Worm (Caenorhabditis elegans) whole organism, mixed stage, embryonic: ENCODE results near the gene rev-1.
A peak's percentile ranks its signal among the peaks of the same experiment; 100 is the strongest.

Source experiments
- M03D4.4 ChIP-seq: sonication (generic microtip); optimal IDR thresholded peaks from 2 replicates; lab custom pipeline; 2017; ENCODE audit warnings: mild to moderate bottlenecking, missing genetic modification characterization, missing compliant biosample characterization
- bed-3 ChIP-seq: fragments of 200-800 bp; sonication (Bioruptor generic); optimal IDR thresholded peaks from 3 replicates; lab custom pipeline; 2018; ENCODE audit warnings: mild to moderate bottlenecking, missing genetic modification characterization, moderate library complexity, missing compliant biosample characterization
- blmp-1 ChIP-seq: fragments of 150-350 bp; optimal IDR thresholded peaks from 2 replicates; lab custom pipeline; 2014; ENCODE audit warnings: missing biosample characterization, missing genetic modification characterization
- ceh-39 ChIP-seq: fragments of 150-350 bp; optimal IDR thresholded peaks from 2 replicates; lab custom pipeline; 2014; ENCODE audit warnings: missing biosample characterization, missing genetic modification characterization
- ceh-83 ChIP-seq: fragments of 200-800 bp; sonication (Bioruptor generic); optimal IDR thresholded peaks from 2 replicates; lab custom pipeline; 2018; ENCODE audit warnings: mild to moderate bottlenecking, missing genetic modification characterization, missing compliant biosample characterization
- ces-1 ChIP-seq: fragments of 150-350 bp; optimal IDR thresholded peaks from 2 replicates; lab custom pipeline; 2014; ENCODE audit warnings: missing biosample characterization, missing genetic modification reagents, missing genetic modification characterization
- cnd-1 ChIP-seq: fragments of 200-800 bp; sonication (Bioruptor generic); optimal IDR thresholded peaks from 2 replicates; lab custom pipeline; 2018; ENCODE audit warnings: mild to moderate bottlenecking, missing genetic modification characterization, missing compliant biosample characterization
- drap-1 ChIP-seq: fragments of 200-800 bp; sonication (Bioruptor generic); optimal IDR thresholded peaks from 3 replicates; lab custom pipeline; 2018; ENCODE audit warnings: mild to moderate bottlenecking, missing genetic modification characterization, missing compliant biosample characterization
- elt-3 ChIP-seq: fragments of 150-350 bp; optimal IDR thresholded peaks from 2 replicates; lab custom pipeline; 2014; ENCODE audit warnings: missing biosample characterization, missing genetic modification characterization
- flh-1 ChIP-seq: fragments of 200-800 bp; sonication (Bioruptor generic); optimal IDR thresholded peaks from 2 replicates; lab custom pipeline; 2018; ENCODE audit warnings: mild to moderate bottlenecking, missing genetic modification characterization, moderate library complexity, missing compliant biosample characterization
- lin-13 ChIP-seq: fragments of 150-350 bp; optimal IDR thresholded peaks from 2 replicates; lab custom pipeline; 2014; ENCODE audit warnings: missing biosample characterization, missing genetic modification characterization
- lin-32 ChIP-seq: fragments of 200-800 bp; sonication (Bioruptor generic); optimal IDR thresholded peaks from 2 replicates; lab custom pipeline; 2018; ENCODE audit warnings: mild to moderate bottlenecking, missing genetic modification characterization, missing compliant biosample characterization
- lsy-2 ChIP-seq: fragments of 150-350 bp; optimal IDR thresholded peaks from 2 replicates; lab custom pipeline; 2014; ENCODE audit warnings: missing biosample characterization, missing genetic modification characterization
- mab-5 ChIP-seq: fragments of 150-350 bp; optimal IDR thresholded peaks from 2 replicates; lab custom pipeline; 2014; ENCODE audit warnings: missing biosample characterization, missing genetic modification characterization
- mep-1 ChIP-seq: fragments of 150-350 bp; optimal IDR thresholded peaks from 2 replicates; lab custom pipeline; 2017; ENCODE audit warnings: missing biosample characterization, missing genetic modification reagents, missing genetic modification characterization, inconsistent platforms
- mls-2 ChIP-seq: sonication (generic microtip); optimal IDR thresholded peaks from 2 replicates; lab custom pipeline; 2016; ENCODE audit warnings: mild to moderate bottlenecking, missing genetic modification characterization, moderate library complexity, missing compliant biosample characterization
- nhr-12 ChIP-seq: fragments of 150-350 bp; optimal IDR thresholded peaks from 2 replicates; lab custom pipeline; 2014; ENCODE audit warnings: missing biosample characterization, missing genetic modification characterization
- nhr-2 ChIP-seq: fragments of 150-350 bp; optimal IDR thresholded peaks from 2 replicates; lab custom pipeline; 2014; ENCODE audit warnings: missing biosample characterization, missing genetic modification characterization
- nhr-237 ChIP-seq: fragments of 150-350 bp; optimal IDR thresholded peaks from 2 replicates; lab custom pipeline; 2014; ENCODE audit warnings: missing biosample characterization, missing genetic modification characterization
- nhr-28 ChIP-seq: fragments of 150-350 bp; optimal IDR thresholded peaks from 2 replicates; lab custom pipeline; 2014; ENCODE audit warnings: missing biosample characterization, missing genetic modification characterization
- sem-2 ChIP-seq: fragments of 200-800 bp; sonication (Bioruptor generic); optimal IDR thresholded peaks from 2 replicates; lab custom pipeline; 2018; ENCODE audit warnings: mild to moderate bottlenecking, missing genetic modification characterization, missing compliant biosample characterization
- snpc-4 ChIP-seq: fragments of 150-350 bp; optimal IDR thresholded peaks from 2 replicates; lab custom pipeline; 2014; ENCODE audit warnings: missing biosample characterization, missing genetic modification characterization
- sptf-1 ChIP-seq: sonication (generic microtip); optimal IDR thresholded peaks from 2 replicates; lab custom pipeline; 2017; ENCODE audit warnings: mild to moderate bottlenecking, missing genetic modification characterization, moderate library complexity, missing compliant biosample characterization
- tbx-8 ChIP-seq: fragments of 200-800 bp; sonication (Bioruptor generic); optimal IDR thresholded peaks from 2 replicates; lab custom pipeline; 2018; ENCODE audit warnings: mild to moderate bottlenecking, missing genetic modification characterization, moderate library complexity, missing compliant biosample characterization
- unc-120 ChIP-seq: sonication (generic microtip); optimal IDR thresholded peaks from 2 replicates; lab custom pipeline; 2017; ENCODE audit warnings: missing genetic modification characterization, missing compliant biosample characterization; ENCODE audit not compliant: poor library complexity, severe bottlenecking
- unc-39 ChIP-seq: fragments of 150-350 bp; optimal IDR thresholded peaks from 2 replicates; lab custom pipeline; 2014; ENCODE audit warnings: missing biosample characterization, missing genetic modification characterization
- unc-62 ChIP-seq: fragments of 150-350 bp; optimal IDR thresholded peaks from 2 replicates; lab custom pipeline; 2014; ENCODE audit warnings: missing biosample characterization, missing genetic modification reagents, missing genetic modification characterization
- ztf-11 ChIP-seq: fragments of 150-350 bp; optimal IDR thresholded peaks from 2 replicates; lab custom pipeline; 2014; ENCODE audit warnings: missing biosample characterization, missing genetic modification characterization

rev-1 gene

ce11 chrII:7900190-7900672, at the start of gene rev-1:
rev-1 (plus strand) TSS chrII:7900622.
- TF ChIP-seq ceh-83 (GFP tag; lab: Kevin White, UChicago) (no peak), ces-1 (peak; percentile 64)

- TF ChIP-seq drap-1 (GFP tag; lab: Kevin White, UChicago) (no peak), lin-32 (GFP tag; lab: Kevin White, UChicago) (no peak), bed-3 (no peak), sptf-1 (tag; lab: Kevin White, UChicago) (no peak), blmp-1 (tag; lab: Kevin White, UChicago) (no peak), cnd-1 (tag; lab: Kevin White, UChicago) (no peak), nhr-12 (tag; lab: Kevin White, UChicago) (no peak), lin-13 (tag; lab: Kevin White, UChicago) (no peak), ztf-11 (no peak), unc-62 (GFP tag; lab: Kevin White, UChicago) (no peak), nhr-2 (no peak)
These were observed 48.9 kb upstream of the rev-1 start for ce11 chrII:7851480-7851879.

- no peak for TF ChIP-seq blmp-1 (tag; lab: Kevin White, UChicago)
- TF ChIP-seq ztf-11, result no peak
- no peak for TF ChIP-seq nhr-12 (tag; lab: Kevin White, UChicago)
- no peak for TF ChIP-seq nhr-237 (tag; lab: Kevin White, UChicago)
- TF ChIP-seq cnd-1 (tag; lab: Kevin White, UChicago), result no peak
- TF ChIP-seq mep-1, result no peak
- TF ChIP-seq M03D4.4 (tag; lab: Kevin White, UChicago), result no peak
These were observed 46.7 kb upstream of the rev-1 start, which contains the start of gene T09A5.5 for ce11 chrII:7853679-7854078. T09A5.5 (minus strand) TSS chrII:7853779.

- TF ChIP-seq nhr-12 (tag; lab: Kevin White, UChicago) (no peak), flh-1 (GFP tag; lab: Kevin White, UChicago) (no peak), mep-1 (no peak), mls-2 (tag; lab: Kevin White, UChicago) (no peak), elt-3 (tag; lab: Kevin White, UChicago) (no peak), unc-120 (tag; lab: Kevin White, UChicago) (no peak), M03D4.4 (tag; lab: Kevin White, UChicago) (no peak), ceh-39 (tag; lab: Kevin White, UChicago) (no peak), nhr-28 (no peak), bed-3 (no peak), tbx-8 (GFP tag; lab: Kevin White, UChicago) (no peak), nhr-237 (tag; lab: Kevin White, UChicago) (no peak), ceh-83 (GFP tag; lab: Kevin White, UChicago) (no peak), unc-39 (tag; lab: Kevin White, UChicago) (no peak), snpc-4 (tag; lab: Kevin White, UChicago) (no peak)
These were observed 45.5 kb upstream of the rev-1 start, which contains the start of gene mdt-10 for ce11 chrII:7854942-7855341. mdt-10 (minus strand) TSS chrII:7855042.

- no peak for TF ChIP-seq elt-3 (tag; lab: Kevin White, UChicago)
- TF ChIP-seq sem-2, result no peak
These were observed 44.8 kb upstream of the rev-1 start, which contains the start of gene mdmh-35 for ce11 chrII:7855619-7856018. mdmh-35 (minus strand) TSS chrII:7855719.

- TF ChIP-seq bed-3 (no peak), sptf-1 (tag; lab: Kevin White, UChicago) (no peak), nhr-237 (tag; lab: Kevin White, UChicago) (peak; percentile 65), ces-1 (peak; percentile 54), unc-62 (GFP tag; lab: Kevin White, UChicago) (no peak), lsy-2 (peak; percentile 24), unc-120 (tag; lab: Kevin White, UChicago) (peak; percentile 56), mab-5 (tag; lab: Kevin White, UChicago) (peak; percentile 28), mls-2 (tag; lab: Kevin White, UChicago) (no peak), unc-39 (tag; lab: Kevin White, UChicago) (no peak), ceh-39 (tag; lab: Kevin White, UChicago) (no peak), mep-1 (peak; percentile 9), cnd-1 (tag; lab: Kevin White, UChicago) (no peak), lin-32 (GFP tag; lab: Kevin White, UChicago) (no peak)
These were observed 42.9 kb upstream of the rev-1 start, which contains the start of the genes cec-3 and T09A5.15 for ce11 chrII:7857485-7858010. cec-3 (minus strand) TSS chrII:7857600. T09A5.15 (plus strand) TSS chrII:7857960.
